Worm (Caenorhabditis elegans): ENCODE data around the gene F53E2.2.

DNA sequence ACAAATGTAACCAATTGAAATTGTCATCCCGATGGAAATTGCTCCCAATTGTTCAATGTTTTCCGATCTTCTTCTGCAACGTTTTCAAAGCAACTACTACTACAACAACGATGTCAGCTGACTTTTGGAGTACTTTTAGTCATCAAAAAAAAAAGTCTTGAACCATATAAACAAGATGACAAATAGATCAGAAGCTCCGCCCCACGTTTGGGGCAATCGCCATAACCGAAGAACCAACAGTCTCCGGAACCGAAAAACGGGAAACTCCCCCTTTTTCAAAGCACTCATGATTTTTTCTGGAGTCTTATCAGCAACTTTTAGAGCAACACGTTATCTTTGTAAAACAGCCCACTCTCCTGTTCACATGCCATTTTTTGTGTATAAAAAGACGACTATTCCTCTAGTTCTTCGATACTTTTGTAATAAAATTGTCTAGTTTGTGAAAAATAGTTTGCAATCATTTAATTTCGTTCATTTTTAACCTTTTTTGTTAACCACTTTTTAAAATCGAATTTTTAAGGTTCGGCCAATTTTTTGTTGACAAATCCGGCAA, 15.4 kb upstream of the F53E2.2 start:
- TF ChIP-seq R02D3.7 (tag; optimal IDR thresholded peaks at IDR 0.05), result no peak
- peak; percentile 67 for TF ChIP-seq nhr-28 (tag; optimal IDR thresholded peaks at IDR 0.05)
- no peak for TF ChIP-seq daf-12 (tag; optimal IDR thresholded peaks at IDR 0.05)
- TF ChIP-seq Y105C5A.15 (GFP tag; IDR thresholded peaks at IDR 0.05), result no peak
- TF ChIP-seq unc-39 (tag; optimal IDR thresholded peaks at IDR 0.05), result no peak
- peak; percentile 47 for TF ChIP-seq nhr-77 (tag; optimal IDR thresholded peaks at IDR 0.05)
- TF ChIP-seq unc-62 (GFP tag; optimal IDR thresholded peaks at IDR 0.05 in 1 of 2), result no peak
- TF ChIP-seq unc-62 (tag; optimal IDR thresholded peaks at IDR 0.05), result no peak
- TF ChIP-seq lir-3 (tag; optimal IDR thresholded peaks at IDR 0.05), result no peak
- no peak for TF ChIP-seq zag-1 (tag; optimal IDR thresholded peaks at IDR 0.05)
- no peak for TF ChIP-seq spr-1 (tag; optimal IDR thresholded peaks at IDR 0.05)
- TF ChIP-seq sdz-12 (GFP tag; optimal IDR thresholded peaks at IDR 0.05), result no peak
- TF ChIP-seq lin-13 (GFP tag; optimal IDR thresholded peaks at IDR 0.05), result no peak
- TF ChIP-seq nhr-42 (GFP tag; IDR thresholded peaks at IDR 0.05), result no peak

All from whole organism, L4 larva.